Fruit fly (Drosophila melanogaster) whole organism, embryonic: ENCODE data around the gene Nup43.

Experiments used
- CG1024 ChIP-seq: fragments of 200-800 bp; sonication (Bioruptor generic); IDR thresholded peaks from 2 replicates; pipeline ENCODE4 v1.3.6; 2022; ENCODE audit warnings: missing biosample characterization, missing genetic modification characterization
- CG10267 ChIP-seq: fragments of 200-800 bp; sonication (Bioruptor generic); optimal IDR thresholded peaks from 2 replicates; lab custom pipeline; 2018; ENCODE audit warnings: missing biosample characterization, mild to moderate bottlenecking, missing genetic modification characterization, moderate library complexity
- CG10959 ChIP-seq: fragments of 200-800 bp; sonication (Bioruptor generic); IDR thresholded peaks from 2 replicates; pipeline ENCODE4 v1.3.6; 2022; ENCODE audit warnings: missing biosample characterization, missing genetic modification characterization
- CG11695 ChIP-seq: fragments of 200-800 bp; sonication (Bioruptor generic); IDR thresholded peaks from 3 replicates; pipeline ENCODE4 v1.3.6; 2022; ENCODE audit warnings: missing biosample characterization, missing genetic modification characterization
- CG12155 ChIP-seq: fragments of 200-800 bp; sonication (Bioruptor generic); optimal IDR thresholded peaks from 3 replicates; lab custom pipeline; 2016; ENCODE audit warnings: missing biosample characterization, missing genetic modification characterization
- CG12769 ChIP-seq: fragments of 200-800 bp; sonication (Bioruptor generic); optimal IDR thresholded peaks from 2 replicates; lab custom pipeline; 2019; ENCODE audit warnings: missing biosample characterization, mild to moderate bottlenecking, missing genetic modification characterization, moderate library complexity
- CG14667 ChIP-seq: fragments of 200-800 bp; sonication (Bioruptor generic); IDR thresholded peaks from 2 replicates; pipeline ENCODE4 v1.3.6; 2022; ENCODE audit warnings: missing biosample characterization, missing genetic modification characterization
- CG1529 ChIP-seq: fragments of 200-800 bp; sonication (Bioruptor generic); optimal IDR thresholded peaks from 3 replicates; lab custom pipeline; 2018; ENCODE audit warnings: missing biosample characterization, missing genetic modification characterization
- CG15514 ChIP-seq: fragments of 200-800 bp; sonication (Bioruptor generic); optimal IDR thresholded peaks from 3 replicates; lab custom pipeline; 2017; ENCODE audit warnings: missing biosample characterization, missing genetic modification characterization, mild to moderate bottlenecking, moderate library complexity, missing genetic modification reagents
- CG18619 ChIP-seq: fragments of 200-800 bp; sonication (Bioruptor generic); optimal IDR thresholded peaks from 3 replicates; lab custom pipeline; 2017; ENCODE audit warnings: missing biosample characterization, mild to moderate bottlenecking, missing genetic modification characterization
- CG2116 ChIP-seq: fragments of 200-800 bp; sonication (Bioruptor generic); optimal IDR thresholded peaks from 3 replicates; lab custom pipeline; 2018; ENCODE audit warnings: missing biosample characterization, mild to moderate bottlenecking, missing genetic modification characterization
- CG31224 ChIP-seq: fragments of 200-800 bp; sonication (Bioruptor generic); IDR thresholded peaks from 2 replicates; pipeline ENCODE4 v1.3.6; 2022; ENCODE audit warnings: missing biosample characterization, missing genetic modification characterization
- CG3163 ChIP-seq: fragments of 200-800 bp; sonication (Bioruptor generic); optimal IDR thresholded peaks from 3 replicates; lab custom pipeline; 2016; ENCODE audit warnings: missing biosample characterization, missing genetic modification characterization
- CG32532 ChIP-seq: fragments of 200-800 bp; sonication (Bioruptor generic); IDR thresholded peaks from 2 replicates; pipeline ENCODE4 v1.3.6; 2022; ENCODE audit warnings: missing biosample characterization, missing genetic modification characterization
- CG4617 ChIP-seq: fragments of 200-800 bp; sonication (Bioruptor generic); optimal IDR thresholded peaks from 3 replicates; lab custom pipeline; 2016; ENCODE audit warnings: missing biosample characterization, missing genetic modification characterization, borderline replicate concordance
- CG6765 ChIP-seq: fragments of 200-800 bp; sonication (Bioruptor generic); optimal IDR thresholded peaks from 3 replicates; lab custom pipeline; 2017; ENCODE audit warnings: missing biosample characterization, mild to moderate bottlenecking, missing genetic modification characterization
- CG6854 ChIP-seq: fragments of 200-800 bp; sonication (Bioruptor generic); optimal IDR thresholded peaks from 3 replicates; lab custom pipeline; 2017; ENCODE audit warnings: missing biosample characterization, mild to moderate bottlenecking, missing genetic modification characterization
- CG7745 ChIP-seq: fragments of 200-800 bp; sonication (Bioruptor generic); optimal IDR thresholded peaks from 2 replicates; lab custom pipeline; 2018; ENCODE audit warnings: missing biosample characterization, mild to moderate bottlenecking, missing genetic modification characterization, moderate library complexity
- CTCF ChIP-seq: fragments of 200-800 bp; sonication (Bioruptor generic); optimal IDR thresholded peaks from 2 replicates; lab custom pipeline; 2017; ENCODE audit warnings: missing biosample characterization, mild to moderate bottlenecking, missing genetic modification characterization, moderate library complexity
- D ChIP-seq, 2 experiments: fragments of 200-800 bp in 1 of 2; fragments of >200 bp in 1 of 2; sonication (Bioruptor generic) in 1 of 2; optimal IDR thresholded peaks; 2 replicates in 1 of 2; 3 replicates in 1 of 2; lab custom pipeline; 2017; ENCODE audit warnings: mild to moderate bottlenecking in 1 of 2, missing biosample characterization in 1 of 2, missing genetic modification characterization in 1 of 2, missing genetic modification reagents in 1 of 2
- D19B ChIP-seq: fragments of 200-800 bp; sonication (Bioruptor generic); optimal IDR thresholded peaks from 2 replicates; lab custom pipeline; 2017; ENCODE audit warnings: missing biosample characterization, mild to moderate bottlenecking, missing genetic modification characterization
- Dad ChIP-seq: fragments of 200-800 bp; sonication (Bioruptor generic); optimal IDR thresholded peaks from 3 replicates; lab custom pipeline; 2016; ENCODE audit warnings: missing biosample characterization, missing genetic modification characterization
- H2.0 ChIP-seq: fragments of 200-800 bp; sonication (Bioruptor generic); IDR thresholded peaks from 2 replicates; pipeline ENCODE4 v1.3.6; 2022; ENCODE audit warnings: missing biosample characterization, missing genetic modification characterization
- Mrtf ChIP-seq: fragments of 200-800 bp; sonication (Bioruptor generic); IDR thresholded peaks from 3 replicates; pipeline ENCODE4 v1.3.6; 2022; ENCODE audit warnings: missing biosample characterization, missing genetic modification characterization
- Neu2 ChIP-seq: fragments of 200-800 bp; sonication (Bioruptor generic); optimal IDR thresholded peaks from 3 replicates; lab custom pipeline; 2016; ENCODE audit warnings: missing biosample characterization, missing genetic modification characterization, borderline replicate concordance
- Oli ChIP-seq: fragments of 200-800 bp; sonication (Bioruptor generic); optimal IDR thresholded peaks from 2 replicates; lab custom pipeline; 2018; ENCODE audit warnings: missing biosample characterization, mild to moderate bottlenecking, missing genetic modification characterization, moderate library complexity
- Pdp1 ChIP-seq, 2 experiments: fragments of 200-800 bp; sonication (Bioruptor generic); optimal IDR thresholded peaks; 3 replicates each; lab custom pipeline; 2016; ENCODE audit warnings: missing biosample characterization in 2 of 2, missing genetic modification characterization in 2 of 2, mild to moderate bottlenecking in 1 of 2, moderate library complexity in 1 of 2
- Rfx ChIP-seq: fragments of 200-800 bp; sonication (Bioruptor generic); IDR thresholded peaks from 2 replicates; pipeline ENCODE4 v1.3.6; 2022; ENCODE audit warnings: missing biosample characterization, missing genetic modification characterization
- ase ChIP-seq: fragments of 200-800 bp; sonication (Bioruptor generic); IDR thresholded peaks from 3 replicates; pipeline ENCODE4 v1.3.6; 2022; ENCODE audit warnings: missing biosample characterization, missing genetic modification characterization
- chm ChIP-seq: fragments of 200-800 bp; sonication (Bioruptor generic); IDR thresholded peaks from 2 replicates; pipeline ENCODE4 v1.3.6; 2022; ENCODE audit warnings: missing biosample characterization, missing genetic modification characterization
- crol ChIP-seq: fragments of 200-800 bp; sonication (Bioruptor generic); IDR thresholded peaks from 2 replicates; pipeline ENCODE4 v1.3.6; 2022; ENCODE audit warnings: missing biosample characterization, missing genetic modification characterization
- emc ChIP-seq: fragments of 200-800 bp; sonication (Bioruptor generic); optimal IDR thresholded peaks from 2 replicates; lab custom pipeline; 2016; ENCODE audit warnings: missing biosample characterization, missing genetic modification characterization
- jing ChIP-seq: fragments of 200-800 bp; sonication (Bioruptor generic); optimal IDR thresholded peaks from 2 replicates; lab custom pipeline; 2018; ENCODE audit warnings: missing biosample characterization, mild to moderate bottlenecking, missing genetic modification characterization
- jumu ChIP-seq: fragments of 200-800 bp; sonication (Bioruptor generic); optimal IDR thresholded peaks from 3 replicates; lab custom pipeline; 2016; ENCODE audit warnings: missing biosample characterization, missing genetic modification characterization
- lilli ChIP-seq: fragments of 200-800 bp; sonication (Bioruptor generic); optimal IDR thresholded peaks from 3 replicates; lab custom pipeline; 2016; ENCODE audit warnings: missing biosample characterization, missing genetic modification characterization
- otp ChIP-seq: fragments of 200-800 bp; sonication (Bioruptor generic); IDR thresholded peaks from 3 replicates; pipeline ENCODE4, ENCODE4 v1.3.6; 2022; ENCODE audit warnings: missing biosample characterization, missing genetic modification characterization
- prd ChIP-seq, 3 experiments: fragments of >200 bp in 2 of 3; fragments of 200-800 bp in 1 of 3; sonication (Bioruptor generic) in 1 of 3; optimal IDR thresholded peaks in 2 of 3; IDR thresholded peaks in 1 of 3; 2 replicates in 2 of 3; 3 replicates in 1 of 3; pipeline versions ENCODE4 v1.3.6 to Lab custom; 2017 to 2022; ENCODE audit warnings: missing biosample characterization in 1 of 3, missing genetic modification characterization in 1 of 3
- pum ChIP-seq: fragments of 200-800 bp; sonication (Bioruptor generic); optimal IDR thresholded peaks from 2 replicates; lab custom pipeline; 2016; ENCODE audit warnings: missing biosample characterization, missing genetic modification characterization
- repo ChIP-seq: fragments of 200-800 bp; sonication (Bioruptor generic); optimal IDR thresholded peaks from 2 replicates; lab custom pipeline; 2016; ENCODE audit warnings: missing biosample characterization, missing genetic modification characterization
- sna ChIP-seq: fragments of 200-800 bp; sonication (Bioruptor generic); IDR thresholded peaks from 2 replicates; pipeline ENCODE4 v1.3.6; 2022; ENCODE audit warnings: missing biosample characterization, missing genetic modification characterization; ENCODE audit not compliant: partially characterized antibody
- stc ChIP-seq: fragments of 200-800 bp; sonication (Bioruptor generic); IDR thresholded peaks from 2 replicates; pipeline ENCODE4 v1.3.6; 2022; ENCODE audit warnings: missing biosample characterization, missing genetic modification characterization
- sug ChIP-seq: fragments of 200-800 bp; optimal IDR thresholded peaks from 2 replicates; lab custom pipeline; 2019; ENCODE audit warnings: missing biosample characterization, mild to moderate bottlenecking, missing genetic modification characterization, moderate library complexity
- ttk ChIP-seq: fragments of 200-800 bp; sonication (Bioruptor generic); IDR thresholded peaks from 2 replicates; pipeline ENCODE4 v2.1.2; 2022; ENCODE audit warnings: missing biosample characterization, missing genetic modification characterization
- tup ChIP-seq: fragments of 200-800 bp; sonication (Bioruptor generic); optimal IDR thresholded peaks from 2 replicates; lab custom pipeline; 2016; ENCODE audit warnings: missing biosample characterization, mild to moderate bottlenecking, missing genetic modification characterization, moderate library complexity
- usp ChIP-seq: fragments of >200 bp; optimal IDR thresholded peaks from 2 replicates; lab custom pipeline; 2017; ENCODE audit warnings: missing biosample characterization, missing genetic modification characterization
- wek ChIP-seq: fragments of 200-800 bp; sonication (Bioruptor generic); optimal IDR thresholded peaks from 3 replicates; lab custom pipeline; 2018; ENCODE audit warnings: missing biosample characterization, mild to moderate bottlenecking, missing genetic modification characterization, moderate library complexity

Gene Nup43

dm6 chr3R:18398460-18398901 lies 32.0 kb downstream of the Nup43 start (continued):
- no peak for TF ChIP-seq Neu2 (GFP tag; lab: Kevin White, UChicago)
- TF ChIP-seq Pdp1 (GFP tag; optimal IDR thresholded peaks at IDR 0.05; lab: Kevin White, UChicago): peak in 1 of 2 experiments; percentile 73
- TF ChIP-seq Mrtf (GFP tag; lab: Robert Waterston, UW): no peak
- peak; percentile 47; the same call in 1 of the 2 replicates for TF ChIP-seq crol (GFP tag; lab: Robert Waterston, UW)
- TF ChIP-seq sug (tag; lab: Kevin White, UChicago): peak; percentile 21
- no peak for TF ChIP-seq CG10959 (GFP tag; lab: Robert Waterston, UW)
- peak; percentile 9 for TF ChIP-seq CG12769 (tag; lab: Kevin White, UChicago)

- TF ChIP-seq CG1529: peak; percentile 5
- no peak for TF ChIP-seq pum (GFP tag; lab: Kevin White, UChicago)
- no peak for TF ChIP-seq jumu (GFP tag; lab: Kevin White, UChicago)
- no peak for TF ChIP-seq prd (optimal IDR thresholded peaks at IDR 0.05; lab: Kevin White, UChicago)
- peak; percentile 59 for TF ChIP-seq prd (GFP tag; IDR thresholded peaks at IDR 0.05; lab: Robert Waterston, UW)
- no peak for TF ChIP-seq tup
- no peak for TF ChIP-seq CG3163 (GFP tag; lab: Kevin White, UChicago)
- TF ChIP-seq emc (GFP tag; lab: Kevin White, UChicago): no peak
- TF ChIP-seq repo: no peak
- TF ChIP-seq D19B (GFP tag; lab: Kevin White, UChicago): peak; percentile 97
- TF ChIP-seq CG12155 (GFP tag; lab: Kevin White, UChicago): peak; percentile 94
- TF ChIP-seq lilli (GFP tag; lab: Kevin White, UChicago): no peak
- no peak for TF ChIP-seq CG18619 (GFP tag; lab: Kevin White, UChicago)
- TF ChIP-seq otp (GFP tag; lab: Robert Waterston, UW): 0 out of 3 replicates have a peak, but pooled peaks have one; percentile 22
- no peak for TF ChIP-seq CG7745 (tag; lab: Kevin White, UChicago)
- TF ChIP-seq jing (GFP tag; lab: Kevin White, UChicago): no peak
- TF ChIP-seq CG14667 (GFP tag; lab: Robert Waterston, UW): peak; percentile 6; the same call in 1 of the 2 replicates
- peak; percentile 23 for TF ChIP-seq Oli (tag; lab: Kevin White, UChicago)
- TF ChIP-seq wek: peak; percentile 91
- TF ChIP-seq CG31224 (GFP tag; lab: Robert Waterston, UW): no peak
- peak; percentile 64 for TF ChIP-seq Rfx (GFP tag; lab: Robert Waterston, UW)
- peak; percentile 13; the same call in 1 of the 2 replicates for TF ChIP-seq CG1024 (GFP tag; lab: Robert Waterston, UW)
- TF ChIP-seq H2.0: peak; percentile 45
- TF ChIP-seq CG10267 (tag; lab: Kevin White, UChicago): peak; percentile 97
- TF ChIP-seq chm (GFP tag; lab: Robert Waterston, UW): peak; percentile 69; the same call in 1 of the 2 replicates
- peak; percentile 39 for TF ChIP-seq CTCF (GFP tag; lab: Kevin White, UChicago)
- no peak; the same call in 2 of the 3 replicates for TF ChIP-seq ase (GFP tag; lab: Robert Waterston, UW)
- TF ChIP-seq CG4617 (GFP tag; lab: Kevin White, UChicago): peak; percentile 66
- TF ChIP-seq CG15514: peak; percentile 32
- TF ChIP-seq Dad (GFP tag; lab: Kevin White, UChicago): no peak
- TF ChIP-seq CG6854 (GFP tag; lab: Kevin White, UChicago): peak; percentile 3
- TF ChIP-seq CG11695 (GFP tag; lab: Robert Waterston, UW): peak; percentile 48; the same call in 1 of the 3 replicates
- no peak for TF ChIP-seq sna (GFP tag; lab: Robert Waterston, UW)
- TF ChIP-seq usp (GFP tag; lab: Kevin White, UChicago): no peak
- peak; percentile 80 for TF ChIP-seq CG32532 (GFP tag; lab: Robert Waterston, UW)
- peak; percentile 46 for TF ChIP-seq CG6765 (GFP tag; lab: Kevin White, UChicago)
- no peak for TF ChIP-seq ttk
- peak; percentile 20 for TF ChIP-seq CG2116 (GFP tag; lab: Kevin White, UChicago)
- TF ChIP-seq stc: no peak
- no peak for TF ChIP-seq D (optimal IDR thresholded peaks at IDR 0.05; lab: Kevin White, UChicago)
- TF ChIP-seq D (GFP tag; optimal IDR thresholded peaks at IDR 0.05; lab: Kevin White, UChicago): no peak
These were observed 32.7 kb downstream of the Nup43 start, which contains the start of gene Vha100-2 for dm6 chr3R:18398954-18399697. TSS of gene Vha100-2 (minus strand) at chr3R:18399169.
